Fruit fly (Drosophila melanogaster) S2 (cell line): Measurements from ENCODE around the gene CG14879.

ENCODE experiments used
- CG8478 ChIP-seq: fragments of >200 bp; optimal IDR thresholded peaks from 2 replicates; lab custom pipeline; 2018
- CTCF ChIP-seq, 2 experiments: fragments of >200 bp; optimal IDR thresholded peaks; 2 replicates each; lab custom pipeline; 2018

- TF ChIP-seq CG8478 (no peak), CTCF (optimal IDR thresholded peaks at IDR 0.05; lab: Kevin White, UChicago) (no peak)
Measured at dm6 chr3R:16339475-16339874, 9.6 kb downstream of the CG14879 start, which contains the start of gene Sulf1.
